4 fruit fly cellular contexts compared by ENCODE assay signal in the genomic region with DNA sequence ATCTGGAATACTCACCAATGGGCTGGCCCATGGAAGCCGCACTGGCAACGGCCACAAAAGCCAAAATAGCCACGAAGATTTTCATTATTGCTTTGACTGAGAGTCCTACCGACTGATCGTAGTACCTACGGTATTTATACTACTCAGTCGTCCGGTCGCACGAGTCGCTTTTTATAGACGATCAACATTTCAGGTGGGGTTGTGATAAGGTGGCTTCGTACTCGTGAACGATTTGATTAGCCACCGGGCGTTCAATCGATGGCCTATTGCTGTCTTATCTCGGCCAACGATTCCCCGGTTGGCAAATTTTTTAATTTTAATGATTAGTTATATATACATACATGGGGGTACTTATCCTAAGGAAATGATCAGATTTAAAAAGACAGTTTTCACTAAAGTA.
TF ChIP-seq lines count a peak whose summit lies in the region.

Gene CG8997 (minus strand): TSS at position 148 of the 400 bp plus-strand sequence.

- no peak for TF ChIP-seq CTCF in whole organism, embryonic (GFP tag; optimal IDR thresholded peaks at IDR 0.05; lab: Kevin White, UChicago)

TF ChIP-seq in whole organism, adult, 20 proteins besides CTCF, POLR2A, EP300 and RAD21:
- peak; percentile 1 for TF ChIP-seq CG12768 (GFP tag; optimal IDR thresholded peaks at IDR 0.05; lab: Kevin White, UChicago)
- TF ChIP-seq kay (GFP tag; lab: Kevin White, UChicago; ENCODE audit: borderline replicate concordance), result peak; percentile 75
- no peak for TF ChIP-seq Crg-1 (GFP tag; optimal IDR thresholded peaks at IDR 0.05; lab: Kevin White, UChicago)
- no peak for TF ChIP-seq Clk (GFP tag; optimal IDR thresholded peaks at IDR 0.05; lab: Kevin White, UChicago)
- TF ChIP-seq CG1620 (GFP tag; optimal IDR thresholded peaks at IDR 0.05; lab: Kevin White, UChicago), result no peak
- peak; percentile 23 for TF ChIP-seq Mnt (GFP tag; optimal IDR thresholded peaks at IDR 0.05; lab: Kevin White, UChicago)
TF ChIP-seq in whole organism, adult: peak in this region for 3.

TF ChIP-seq in whole organism, embryonic, 481 proteins besides CTCF, POLR2A, EP300 and RAD21:
- TF ChIP-seq phol (tag; optimal IDR thresholded peaks at IDR 0.05; lab: Kevin White, UChicago) (no peak), CG5953 (GFP tag; IDR thresholded peaks at IDR 0.05; lab: Robert Waterston, UW) (no peak), crp (GFP tag; optimal IDR thresholded peaks at IDR 0.05; lab: Kevin White, UChicago) (no peak), CG3726 (GFP tag; IDR thresholded peaks at IDR 0.05; lab: Robert Waterston, UW) (no peak), cwo (GFP tag; optimal IDR thresholded peaks at IDR 0.05; lab: Kevin White, UChicago) (peak; percentile 51), CG7556 (GFP tag; optimal IDR thresholded peaks at IDR 0.05; lab: Kevin White, UChicago) (no peak), NfI (GFP tag; optimal IDR thresholded peaks at IDR 0.05; lab: Kevin White, UChicago) (no peak), pan (optimal IDR thresholded peaks at IDR 0.05; lab: Kevin White, UChicago) (no peak), pan (GFP tag; optimal IDR thresholded peaks at IDR 0.05 in 1 of 2, IDR thresholded peaks at IDR 0.05 in 1 of 2) (peak in 1 of 2 experiments; percentile 24), ase (GFP tag; IDR thresholded peaks at IDR 0.05; lab: Robert Waterston, UW) (0 out of 3 replicates have a peak, but pooled peaks have one; percentile 19), grn (GFP tag; optimal IDR thresholded peaks at IDR 0.05; lab: Kevin White, UChicago) (peak; percentile 25), jigr1 (GFP tag; IDR thresholded peaks at IDR 0.05; lab: Robert Waterston, UW) (no peak), Dek (tag; optimal IDR thresholded peaks at IDR 0.05; lab: Kevin White, UChicago) (no peak), exex (tag; optimal IDR thresholded peaks at IDR 0.05; lab: Kevin White, UChicago) (peak; percentile 87), sug (tag; optimal IDR thresholded peaks at IDR 0.05; lab: Kevin White, UChicago) (peak; percentile 92), GATAe (GFP tag; conservative IDR thresholded peaks at IDR 0.05; lab: Robert Waterston, UW) (no peak), Gug (GFP tag; IDR thresholded peaks at IDR 0.05; lab: Robert Waterston, UW) (no peak), Deaf1 (tag; optimal IDR thresholded peaks at IDR 0.05; lab: Kevin White, UChicago) (peak; percentile 58), CG32532 (GFP tag; IDR thresholded peaks at IDR 0.05; lab: Robert Waterston, UW) (peak; percentile 30; the same call in 1 of the 2 replicates), corto (GFP tag; optimal IDR thresholded peaks at IDR 0.05; lab: Kevin White, UChicago) (peak; percentile 2), mirr (GFP tag; optimal IDR thresholded peaks at IDR 0.05; lab: Kevin White, UChicago) (peak; percentile 7), Med (GFP tag; lab: Kevin White, UChicago) (peak; percentile 37), inv (GFP tag; IDR thresholded peaks at IDR 0.05; lab: Robert Waterston, UW; ENCODE audit: partially characterized antibody) (no peak), lbe (GFP tag; optimal IDR thresholded peaks at IDR 0.05; lab: Kevin White, UChicago) (peak; percentile 5)

TF ChIP-seq in whole organism, prepupa, 60 proteins besides CTCF, POLR2A, EP300 and RAD21:
- TF ChIP-seq CG1621 (tag; optimal IDR thresholded peaks at IDR 0.05; lab: Kevin White, UChicago) (no peak), Smox (GFP tag; optimal IDR thresholded peaks at IDR 0.05; lab: Kevin White, UChicago) (no peak), svp (GFP tag; lab: Kevin White, UChicago) (peak; percentile 31)

TF ChIP-seq in whole organism, wandering third instar larva, 38 proteins besides CTCF, POLR2A, EP300 and RAD21:
- TF ChIP-seq h (GFP tag; optimal IDR thresholded peaks at IDR 0.05; lab: Kevin White, UChicago), result peak; percentile 67
- no peak for TF ChIP-seq Mio (GFP tag; optimal IDR thresholded peaks at IDR 0.05; lab: Kevin White, UChicago)
- no peak for TF ChIP-seq psq (GFP tag; optimal IDR thresholded peaks at IDR 0.05; lab: Kevin White, UChicago)
- TF ChIP-seq ey (GFP tag; optimal IDR thresholded peaks at IDR 0.05; lab: Kevin White, UChicago), result no peak
- peak; percentile 42 for TF ChIP-seq Vsx2 (GFP tag; optimal IDR thresholded peaks at IDR 0.05; lab: Kevin White, UChicago; ENCODE audit: partially characterized antibody)
- peak; percentile 7 for TF ChIP-seq rgr (GFP tag; optimal IDR thresholded peaks at IDR 0.05; lab: Kevin White, UChicago)
- TF ChIP-seq jim (GFP tag; optimal IDR thresholded peaks at IDR 0.05; lab: Kevin White, UChicago), result peak; percentile 36
- no peak for TF ChIP-seq sv (GFP tag; optimal IDR thresholded peaks at IDR 0.05; lab: Kevin White, UChicago)
- no peak for TF ChIP-seq N (GFP tag; optimal IDR thresholded peaks at IDR 0.05; lab: Kevin White, UChicago)
- TF ChIP-seq foxo (GFP tag; optimal IDR thresholded peaks at IDR 0.05; lab: Kevin White, UChicago), result peak in 1 of 2 experiments; percentile 5
- no peak for TF ChIP-seq dmrt93B (GFP tag; optimal IDR thresholded peaks at IDR 0.05; lab: Kevin White, UChicago)
- TF ChIP-seq Myc (optimal IDR thresholded peaks at IDR 0.05; lab: Kevin White, UChicago), result no peak
- TF ChIP-seq Hr83 (GFP tag; optimal IDR thresholded peaks at IDR 0.05; lab: Kevin White, UChicago; ENCODE audit: poor library complexity, severe bottlenecking), result peak; percentile 71
- no peak for TF ChIP-seq fru (GFP tag; optimal IDR thresholded peaks at IDR 0.05; lab: Kevin White, UChicago)
- TF ChIP-seq HLH106 (tag; optimal IDR thresholded peaks at IDR 0.05; lab: Kevin White, UChicago), result no peak
- no peak for TF ChIP-seq dl (GFP tag; optimal IDR thresholded peaks at IDR 0.05; lab: Kevin White, UChicago; ENCODE audit: insufficient read depth in 1 of 2, partially characterized antibody in 2 of 2)
- peak; percentile 15 for TF ChIP-seq OdsH (GFP tag; optimal IDR thresholded peaks at IDR 0.05; lab: Kevin White, UChicago)
- TF ChIP-seq Abd-B (GFP tag; optimal IDR thresholded peaks at IDR 0.05; lab: Kevin White, UChicago), result no peak
- TF ChIP-seq Hr78 (GFP tag; optimal IDR thresholded peaks at IDR 0.05; lab: Kevin White, UChicago), result no peak
- TF ChIP-seq br (GFP tag; optimal IDR thresholded peaks at IDR 0.05; lab: Kevin White, UChicago), result peak; percentile 51
- TF ChIP-seq Dif (GFP tag; optimal IDR thresholded peaks at IDR 0.05; lab: Kevin White, UChicago; ENCODE audit: partially characterized antibody), result no peak
- no peak for TF ChIP-seq Dfd (GFP tag; optimal IDR thresholded peaks at IDR 0.05; lab: Kevin White, UChicago)
- peak; percentile 61 for TF ChIP-seq Jra (GFP tag; optimal IDR thresholded peaks at IDR 0.05; lab: Kevin White, UChicago)
- TF ChIP-seq CrebA (GFP tag; optimal IDR thresholded peaks at IDR 0.05; lab: Kevin White, UChicago; ENCODE audit: borderline replicate concordance), result peak; percentile 57
- TF ChIP-seq Rel (GFP tag; optimal IDR thresholded peaks at IDR 0.05; lab: Kevin White, UChicago), result no peak
- peak; percentile 23 for TF ChIP-seq Rel (tag; optimal IDR thresholded peaks at IDR 0.05; lab: Kevin White, UChicago)
- no peak for TF ChIP-seq tai (GFP tag; optimal IDR thresholded peaks at IDR 0.05; lab: Kevin White, UChicago)
- TF ChIP-seq GATAd (GFP tag; optimal IDR thresholded peaks at IDR 0.05; lab: Kevin White, UChicago), result no peak
- no peak for TF ChIP-seq pan (optimal IDR thresholded peaks at IDR 0.05; lab: Kevin White, UChicago)
- TF ChIP-seq Hnf4 (GFP tag; optimal IDR thresholded peaks at IDR 0.05; lab: Kevin White, UChicago), result peak; percentile 58
- no peak for TF ChIP-seq Sp1 (GFP tag; optimal IDR thresholded peaks at IDR 0.05; lab: Kevin White, UChicago)
- no peak for TF ChIP-seq woc (GFP tag; optimal IDR thresholded peaks at IDR 0.05; lab: Kevin White, UChicago)
- TF ChIP-seq sage (GFP tag; optimal IDR thresholded peaks at IDR 0.05; lab: Kevin White, UChicago), result no peak
- TF ChIP-seq CG9705 (GFP tag; optimal IDR thresholded peaks at IDR 0.05; lab: Kevin White, UChicago), result no peak
- no peak for TF ChIP-seq dsf (GFP tag; optimal IDR thresholded peaks at IDR 0.05; lab: Kevin White, UChicago; ENCODE audit: borderline replicate concordance)
- TF ChIP-seq usp (GFP tag; optimal IDR thresholded peaks at IDR 0.05; lab: Kevin White, UChicago), result no peak
- TF ChIP-seq brk (GFP tag; optimal IDR thresholded peaks at IDR 0.05; lab: Kevin White, UChicago), result no peak
- no peak for TF ChIP-seq lola (GFP tag; optimal IDR thresholded peaks at IDR 0.05; lab: Kevin White, UChicago)
- TF ChIP-seq CG32264 (GFP tag; optimal IDR thresholded peaks at IDR 0.05; lab: Kevin White, UChicago), result no peak
